Fruit fly (Drosophila melanogaster) ovary, adult (tissue): Measurements from ENCODE around the gene CG43675.
A peak's percentile ranks its signal among the peaks of the same experiment; 100 is the strongest.

Experiments used
- CG17801 ChIP-seq: fragments of 200-800 bp; optimal IDR thresholded peaks from 2 replicates; lab custom pipeline; 2019; ENCODE audit warnings: missing biosample characterization, mild to moderate bottlenecking, missing genetic modification characterization, moderate library complexity; ENCODE audit not compliant: partially characterized antibody

The CG43675 gene

DNA sequence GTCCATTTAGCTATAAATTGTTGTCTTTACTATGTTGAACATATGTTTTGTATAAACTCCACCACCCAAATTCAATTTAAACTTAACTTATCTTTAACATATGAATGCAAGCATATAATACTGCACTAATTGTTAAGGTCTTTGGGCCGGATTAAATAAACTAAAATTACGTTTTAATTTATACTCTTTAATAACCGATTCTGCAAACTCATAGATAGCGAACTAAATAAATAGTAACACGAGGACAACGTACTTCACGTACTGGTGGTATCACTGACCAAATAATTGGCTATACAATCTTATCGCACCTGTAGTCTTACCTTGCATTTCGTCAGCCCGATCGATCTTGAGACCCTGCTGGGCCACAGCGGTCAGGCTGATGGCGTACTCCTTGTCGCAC, 37.1 kb downstream of the CG43675 start:
- no peak for TF ChIP-seq CG17801

DNA sequence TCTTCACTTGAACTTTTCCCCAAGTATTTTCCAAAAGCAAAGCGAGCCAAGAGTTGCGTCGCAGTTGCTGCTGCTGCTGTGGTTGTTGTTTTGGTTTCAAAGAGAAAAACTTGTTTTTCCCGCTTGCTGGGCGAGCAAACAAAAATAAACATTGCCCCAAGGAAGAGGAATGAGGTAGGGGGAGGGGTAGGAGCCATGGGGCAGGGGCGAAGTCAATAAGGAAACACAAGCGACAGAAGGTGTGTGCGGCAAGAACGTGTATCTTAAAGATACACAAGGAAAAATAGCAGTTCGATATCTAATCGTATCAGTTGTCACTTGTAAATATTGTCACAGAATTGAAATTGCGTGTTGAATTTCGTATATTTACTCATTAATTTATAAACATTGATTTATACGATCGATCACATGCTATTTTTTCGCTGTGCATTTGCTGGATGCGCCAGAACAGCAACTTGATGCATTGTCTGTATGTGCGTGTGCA, 38.3 kb downstream of the CG43675 start:
- TF ChIP-seq CG17801, result no peak

DNA sequence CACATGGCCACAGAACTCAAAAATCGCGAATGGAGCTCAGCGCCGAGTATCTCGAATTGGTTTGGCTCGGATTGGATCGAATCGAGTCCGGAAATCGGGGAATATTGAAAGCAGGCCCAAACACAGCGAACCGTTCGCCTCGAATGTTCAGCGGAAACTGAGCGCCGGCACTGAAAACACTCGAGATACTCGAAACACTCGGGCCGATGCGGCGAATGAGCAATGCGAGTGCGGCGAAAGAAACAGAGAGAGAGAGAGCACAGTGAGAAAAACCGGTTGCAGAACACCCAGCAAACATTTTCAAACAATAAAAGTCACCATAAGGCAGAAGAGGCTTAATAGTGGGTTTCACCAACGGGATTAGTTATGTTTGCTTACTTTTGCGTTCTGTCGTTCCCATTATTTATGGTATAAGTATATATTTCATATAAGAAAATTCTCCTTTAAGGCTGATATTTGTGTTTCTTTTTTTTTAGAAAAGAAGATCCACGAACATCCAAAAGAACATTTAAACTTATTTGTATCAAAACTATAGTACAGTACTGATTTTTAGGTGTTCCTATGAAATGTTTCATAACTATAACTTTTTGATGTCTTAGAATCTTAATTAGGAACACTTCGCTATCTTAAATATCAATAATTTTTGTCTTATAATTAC, 39.2 kb downstream of the CG43675 start, which contains the start of gene FER:
FER (minus strand) TSS at position 162 of the 658 bp plus-strand sequence.
- TF ChIP-seq CG17801, result peak; percentile 37

DNA sequence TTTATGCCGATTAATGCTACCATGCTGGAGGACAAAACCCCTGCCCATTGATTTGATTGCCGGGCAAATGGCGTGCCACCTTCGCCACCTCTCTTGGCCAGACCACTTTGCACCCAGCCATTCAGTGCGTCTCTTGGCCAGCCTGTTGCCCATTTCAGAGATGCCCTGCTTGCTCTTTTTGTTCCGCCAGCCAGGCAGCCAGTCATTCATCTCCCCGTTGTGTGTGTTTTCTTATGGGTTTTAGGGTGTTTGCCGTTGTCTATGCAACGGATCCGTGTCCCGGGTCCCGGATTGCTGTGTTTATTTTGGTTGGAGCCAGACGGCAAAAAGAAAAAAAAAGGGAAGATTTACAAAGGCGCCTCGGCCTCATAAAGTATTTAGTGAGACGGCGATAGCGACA, 40.7 kb downstream of the CG43675 start:
- TF ChIP-seq CG17801, result no peak

DNA sequence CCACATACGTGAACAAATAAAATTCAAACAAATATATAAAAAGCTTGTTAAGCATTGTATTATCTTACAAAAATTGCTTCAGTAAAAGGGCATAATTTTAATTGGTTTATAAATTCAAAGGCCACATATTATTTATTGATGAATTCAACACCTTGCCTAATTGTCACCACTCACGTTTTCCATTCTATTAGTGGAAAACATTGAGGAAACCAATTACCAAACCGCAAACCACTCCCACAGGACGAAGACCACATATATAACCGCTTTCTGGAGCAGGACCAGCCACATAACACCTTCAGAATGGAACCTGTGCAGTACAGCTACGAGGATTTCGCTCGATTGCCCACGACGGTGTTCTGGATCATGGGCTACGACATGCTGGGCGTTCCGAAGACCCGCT, 42.6 kb downstream of the CG43675 start, which contains the start of gene Or85f:
Or85f (plus strand) TSS at position 301 of the 400 bp plus-strand sequence.
- no peak for TF ChIP-seq CG17801

DNA sequence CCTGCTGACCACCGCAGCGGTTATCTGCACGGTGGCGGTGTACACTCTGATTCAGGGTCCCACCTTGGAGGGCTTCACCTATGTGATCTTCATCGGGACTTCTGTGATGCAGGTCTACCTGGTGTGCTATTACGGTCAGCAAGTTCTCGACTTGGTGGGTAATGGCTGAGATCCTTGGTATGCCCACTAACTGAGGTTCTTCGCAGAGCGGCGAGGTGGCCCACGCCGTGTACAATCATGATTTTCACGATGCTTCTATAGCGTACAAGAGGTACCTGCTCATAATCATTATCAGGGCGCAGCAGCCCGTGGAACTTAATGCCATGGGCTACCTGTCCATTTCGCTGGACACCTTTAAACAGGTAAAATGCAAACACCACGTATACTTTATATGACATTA, 43.8 kb downstream of the CG43675 start:
- no peak for TF ChIP-seq CG17801

DNA sequence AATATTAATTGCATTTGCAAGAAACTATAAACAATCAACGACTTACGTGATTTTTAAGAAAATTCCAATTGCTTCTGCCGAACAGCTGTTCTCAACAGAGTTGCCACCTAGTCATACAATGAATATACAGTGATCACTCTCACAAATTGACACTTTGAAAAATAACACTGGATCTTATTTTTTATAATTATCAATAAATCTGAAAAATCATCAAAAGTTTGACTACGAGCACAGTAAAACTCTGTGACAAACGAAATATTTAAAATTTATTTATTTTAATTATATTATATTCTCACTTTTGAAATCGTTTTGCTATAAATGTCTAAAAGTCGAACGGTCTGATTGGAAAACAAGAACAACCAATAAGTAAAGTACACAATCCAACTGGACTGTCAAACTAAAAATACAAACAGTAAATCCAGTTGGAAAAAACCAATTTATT, 44.7 kb downstream of the CG43675 start, which contains the start of gene CG34117:
CG34117 (minus strand) TSS at position 103 of the 442 bp plus-strand sequence.
- peak; percentile 88 for TF ChIP-seq CG17801

DNA sequence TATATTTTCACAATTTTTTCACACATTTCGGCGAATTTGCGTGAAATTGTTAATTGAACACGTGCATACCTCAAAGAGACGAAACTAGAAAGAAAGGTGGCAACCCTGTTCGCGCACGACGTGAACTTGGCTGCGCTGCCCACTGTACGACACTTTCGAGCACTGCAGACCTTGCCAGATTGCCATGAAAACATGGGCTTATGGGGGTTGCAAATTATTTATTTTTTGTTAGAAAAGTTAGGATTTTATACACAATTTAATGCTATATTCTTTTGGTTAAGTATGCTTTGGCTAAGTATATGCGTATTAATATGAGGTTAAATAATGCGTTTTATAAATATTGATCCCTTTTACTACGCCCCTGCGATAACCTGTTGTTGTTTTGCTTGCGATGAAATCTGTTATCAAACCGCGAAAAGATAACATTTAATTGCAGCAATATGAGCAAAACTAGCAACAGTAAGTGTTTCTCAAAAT, 45.9 kb downstream of the CG43675 start, which contains the start of the genes RpL34b and CG8132:
RpL34b (minus strand) TSS at position 100 of the 477 bp plus-strand sequence.
CG8132 (plus strand) TSS at position 369 of the 477 bp plus-strand sequence.
- TF ChIP-seq CG17801, result peak; percentile 94

DNA sequence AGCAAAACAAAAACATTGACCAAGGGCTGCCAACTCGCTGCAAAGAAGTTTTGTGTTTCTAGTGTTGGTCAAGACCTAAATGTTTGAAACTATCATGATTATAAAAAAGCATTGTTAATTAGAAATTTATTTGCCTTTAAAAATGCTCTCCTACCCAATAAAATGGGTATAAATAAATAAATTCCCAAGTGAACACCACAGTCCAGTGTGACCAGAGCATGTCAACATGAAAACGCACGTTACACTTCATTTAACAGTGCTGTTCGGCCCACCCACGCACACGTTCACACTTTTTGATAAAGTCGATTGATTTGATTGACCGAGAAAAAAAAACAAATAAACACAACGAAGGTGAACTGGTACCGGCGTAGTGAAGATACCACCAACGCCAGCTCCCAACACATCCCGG, 48.8 kb downstream of the CG43675 start, which contains the start of the genes CG9356, BBIP1 and CG8135:
CG9356 (minus strand) TSS at position 166 of the 409 bp plus-strand sequence.
BBIP1 (plus strand) TSS at position 282 of the 409 bp plus-strand sequence.
CG8135 (plus strand) TSS at position 282 of the 409 bp plus-strand sequence.
- peak; percentile 79 for TF ChIP-seq CG17801

DNA sequence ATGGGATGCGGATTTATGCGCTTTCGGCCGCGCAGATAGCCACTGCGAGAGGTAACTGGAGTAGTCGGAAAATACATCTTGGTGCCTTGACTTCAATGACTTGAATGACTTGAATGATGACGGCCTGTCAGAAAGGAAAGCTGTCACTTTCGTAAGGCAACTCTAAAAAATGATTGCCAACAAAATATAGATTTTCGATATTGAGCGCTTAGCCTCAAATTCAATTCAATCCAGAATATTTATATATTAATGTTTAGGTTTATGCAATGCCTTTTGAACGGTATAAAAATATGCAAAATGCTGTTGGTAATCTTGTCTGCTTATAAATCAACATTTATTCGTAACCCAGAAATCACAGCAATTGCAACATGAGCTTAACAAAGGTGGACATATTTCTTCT, 52.8 kb downstream of the CG43675 start, which contains the start of gene CG44261:
CG44261 (minus strand) TSS at position 101 of the 400 bp plus-strand sequence.
- no peak for TF ChIP-seq CG17801
